Fruit fly (Drosophila melanogaster) whole organism, prepupa: ENCODE data around the gene PK2-R1.

Experiments
- Blimp-1 ChIP-seq: fragments of 200-800 bp; sonication (Bioruptor generic); optimal IDR thresholded peaks from 3 replicates; lab custom pipeline; 2017; ENCODE audit warnings: missing biosample characterization, missing genetic modification characterization, mild to moderate bottlenecking, moderate library complexity, missing genetic modification reagents
- CG10631 ChIP-seq: fragments of 200-800 bp; sonication (Bioruptor generic); optimal IDR thresholded peaks from 2 replicates; lab custom pipeline; 2016; ENCODE audit warnings: missing biosample characterization, missing genetic modification characterization
- CG10669 ChIP-seq: fragments of 200-800 bp; sonication (Bioruptor generic); optimal IDR thresholded peaks from 3 replicates; lab custom pipeline; 2018; ENCODE audit warnings: missing biosample characterization, mild to moderate bottlenecking, missing genetic modification characterization, moderate library complexity
- CG11294 ChIP-seq: fragments of 200-800 bp; sonication (Bioruptor generic); IDR thresholded peaks from 2 replicates; pipeline ENCODE4 v1.3.6; 2022; ENCODE audit warnings: missing biosample characterization, missing genetic modification characterization
- CG11902 ChIP-seq: fragments of 200-800 bp; sonication (Bioruptor generic); optimal IDR thresholded peaks from 3 replicates; lab custom pipeline; 2016; ENCODE audit warnings: missing biosample characterization, missing genetic modification characterization
- CG15336 ChIP-seq: fragments of 200-800 bp; sonication (Bioruptor generic); IDR thresholded peaks from 2 replicates; pipeline ENCODE4 v1.3.6; 2022; ENCODE audit warnings: missing biosample characterization, missing genetic modification characterization
- CG1621 ChIP-seq: fragments of 200-800 bp; sonication (Bioruptor generic); optimal IDR thresholded peaks from 3 replicates; lab custom pipeline; 2018; ENCODE audit warnings: missing biosample characterization, mild to moderate bottlenecking, missing genetic modification characterization
- CG31627 ChIP-seq: fragments of 200-800 bp; sonication (Bioruptor generic); optimal IDR thresholded peaks from 3 replicates; lab custom pipeline; 2016; ENCODE audit warnings: missing biosample characterization, missing genetic modification characterization
- CG32006 ChIP-seq: fragments of 200-800 bp; sonication (Bioruptor generic); optimal IDR thresholded peaks from 3 replicates; lab custom pipeline; 2017; ENCODE audit warnings: missing biosample characterization, mild to moderate bottlenecking, missing genetic modification characterization
- CG34406 ChIP-seq: fragments of 200-800 bp; sonication (Bioruptor generic); optimal IDR thresholded peaks from 3 replicates; lab custom pipeline; 2016; ENCODE audit warnings: missing biosample characterization, missing genetic modification characterization
- CG3919 ChIP-seq: fragments of 200-800 bp; sonication (Bioruptor generic); optimal IDR thresholded peaks from 3 replicates; lab custom pipeline; 2016; ENCODE audit warnings: missing biosample characterization, missing genetic modification characterization
- CG6163 ChIP-seq: fragments of 200-800 bp; sonication (Bioruptor generic); IDR thresholded peaks from 3 replicates; pipeline ENCODE4 v1.3.6; 2022; ENCODE audit warnings: missing biosample characterization, missing genetic modification characterization
- CG6276 ChIP-seq: fragments of 200-800 bp; sonication (Bioruptor generic); optimal IDR thresholded peaks from 2 replicates; lab custom pipeline; 2017; ENCODE audit warnings: missing biosample characterization, mild to moderate bottlenecking, missing genetic modification characterization
- CG6792 ChIP-seq: fragments of 200-800 bp; sonication (Bioruptor generic); optimal IDR thresholded peaks from 3 replicates; lab custom pipeline; 2016; ENCODE audit warnings: missing biosample characterization, missing genetic modification characterization
- CG6808 ChIP-seq: fragments of 200-800 bp; sonication (Bioruptor generic); optimal IDR thresholded peaks from 3 replicates; lab custom pipeline; 2017; ENCODE audit warnings: missing biosample characterization, missing genetic modification characterization, mild to moderate bottlenecking, moderate library complexity, missing genetic modification reagents
- CG6854 ChIP-seq: fragments of 200-800 bp; sonication (Bioruptor generic); optimal IDR thresholded peaks from 2 replicates; lab custom pipeline; 2017; ENCODE audit warnings: missing biosample characterization, mild to moderate bottlenecking, missing genetic modification characterization
- CG8119 ChIP-seq: fragments of 200-800 bp; sonication (Bioruptor generic); IDR thresholded peaks from 3 replicates; pipeline ENCODE4 v1.3.6; 2022; ENCODE audit warnings: missing biosample characterization, missing genetic modification characterization
- CG9139 ChIP-seq: fragments of 200-800 bp; sonication (Bioruptor generic); optimal IDR thresholded peaks from 3 replicates; lab custom pipeline; 2017; ENCODE audit warnings: missing biosample characterization, mild to moderate bottlenecking, missing genetic modification characterization
- Eip75B ChIP-seq: fragments of 200-800 bp; sonication (Bioruptor generic); optimal IDR thresholded peaks from 3 replicates; lab custom pipeline; 2016; ENCODE audit warnings: missing biosample characterization, missing genetic modification characterization
- Eip78C ChIP-seq: fragments of 200-800 bp; sonication (Bioruptor generic); peaks from one replicate; lab custom pipeline; 2016; ENCODE audit warnings: missing biosample characterization, missing genetic modification characterization
- Eip93F ChIP-seq: fragments of 200-800 bp; sonication (Bioruptor generic); optimal IDR thresholded peaks from 2 replicates; lab custom pipeline; 2016; ENCODE audit warnings: missing biosample characterization, mild to moderate bottlenecking, missing genetic modification characterization
- Ets21C ChIP-seq: fragments of 200-800 bp; sonication (Bioruptor generic); optimal IDR thresholded peaks from 3 replicates; lab custom pipeline; 2016; ENCODE audit warnings: missing biosample characterization, missing genetic modification characterization
- Hr38 ChIP-seq: sonication (Bioruptor generic); optimal IDR thresholded peaks from 2 replicates; lab custom pipeline; 2016; ENCODE audit warnings: missing biosample characterization, missing genetic modification characterization
- Hr39 ChIP-seq: fragments of 200-800 bp; sonication (Bioruptor generic); optimal IDR thresholded peaks from 2 replicates; lab custom pipeline; 2016; ENCODE audit warnings: missing biosample characterization, missing genetic modification characterization
- Lpt ChIP-seq: fragments of 200-800 bp; sonication (Bioruptor generic); optimal IDR thresholded peaks from 3 replicates; lab custom pipeline; 2016; ENCODE audit warnings: missing biosample characterization, missing genetic modification characterization
- Met ChIP-seq: fragments of 200-800 bp; sonication (Bioruptor generic); optimal IDR thresholded peaks from 3 replicates; lab custom pipeline; 2016; ENCODE audit warnings: missing biosample characterization, missing genetic modification characterization
- Sox102F ChIP-seq: fragments of 200-800 bp; sonication (Bioruptor generic); optimal IDR thresholded peaks from 2 replicates; lab custom pipeline; 2016; ENCODE audit warnings: missing biosample characterization, mild to moderate bottlenecking, missing genetic modification characterization
- achi ChIP-seq: fragments of 200-800 bp; sonication (Bioruptor generic); optimal IDR thresholded peaks from 3 replicates; lab custom pipeline; 2016; ENCODE audit warnings: missing biosample characterization, missing genetic modification characterization
- dac ChIP-seq: fragments of 200-800 bp; sonication (Bioruptor generic); optimal IDR thresholded peaks from 2 replicates; lab custom pipeline; 2017; ENCODE audit warnings: missing biosample characterization, mild to moderate bottlenecking, missing genetic modification characterization
- dsx ChIP-seq: fragments of 200-800 bp; optimal IDR thresholded peaks from 3 replicates; lab custom pipeline; 2019; ENCODE audit warnings: missing biosample characterization, mild to moderate bottlenecking, missing genetic modification characterization, moderate library complexity; ENCODE audit not compliant: poor library complexity, severe bottlenecking
- eg ChIP-seq: fragments of 200-800 bp; sonication (Bioruptor generic); IDR thresholded peaks from 3 replicates; pipeline ENCODE4 v1.3.6; 2022; ENCODE audit warnings: missing biosample characterization, missing genetic modification characterization
- esn ChIP-seq: fragments of 200-800 bp; sonication (Bioruptor generic); optimal IDR thresholded peaks from 2 replicates; lab custom pipeline; 2016; ENCODE audit warnings: missing biosample characterization, mild to moderate bottlenecking, missing genetic modification characterization, moderate library complexity
- fd59A ChIP-seq: fragments of 200-800 bp; sonication (Bioruptor generic); optimal IDR thresholded peaks from 2 replicates; lab custom pipeline; 2017; ENCODE audit warnings: missing biosample characterization, mild to moderate bottlenecking, missing genetic modification characterization, missing genetic modification reagents
- fd85E ChIP-seq: fragments of 200-800 bp; sonication (Bioruptor generic); optimal IDR thresholded peaks from 3 replicates; lab custom pipeline; 2016; ENCODE audit warnings: missing biosample characterization, missing genetic modification characterization
- lz ChIP-seq: fragments of 200-800 bp; sonication (Bioruptor generic); optimal IDR thresholded peaks from 3 replicates; lab custom pipeline; 2016; ENCODE audit warnings: missing biosample characterization, missing genetic modification characterization
- net ChIP-seq: fragments of 200-800 bp; sonication (Bioruptor generic); optimal IDR thresholded peaks from 3 replicates; lab custom pipeline; 2016; ENCODE audit warnings: missing biosample characterization, missing genetic modification characterization
- pdm3 ChIP-seq: fragments of 200-800 bp; sonication (Bioruptor generic); optimal IDR thresholded peaks from 3 replicates; lab custom pipeline; 2016; ENCODE audit warnings: missing biosample characterization, missing genetic modification characterization
- salr ChIP-seq, 2 experiments: fragments of 200-800 bp; sonication (Bioruptor generic); optimal IDR thresholded peaks; 3 replicates each; lab custom pipeline; 2016 to 2018; ENCODE audit warnings: missing biosample characterization in 2 of 2, missing genetic modification characterization in 2 of 2, mild to moderate bottlenecking in 1 of 2
- ss ChIP-seq, 2 experiments: fragments of 200-800 bp; sonication (Bioruptor generic); optimal IDR thresholded peaks; 2 replicates in 1 of 2; 3 replicates in 1 of 2; lab custom pipeline; 2017 to 2018; ENCODE audit warnings: mild to moderate bottlenecking in 2 of 2, missing biosample characterization in 2 of 2, missing genetic modification characterization in 2 of 2, moderate library complexity in 1 of 2
- svp ChIP-seq: fragments of 200-800 bp; sonication (Bioruptor generic); peaks from one replicate; lab custom pipeline; 2016; ENCODE audit warnings: missing biosample characterization, missing genetic modification characterization
- topi ChIP-seq: fragments of 200-800 bp; sonication (Bioruptor generic); optimal IDR thresholded peaks from 3 replicates; lab custom pipeline; 2016; ENCODE audit warnings: missing biosample characterization, missing genetic modification characterization
- vri ChIP-seq: fragments of 200-800 bp; sonication (Bioruptor generic); optimal IDR thresholded peaks from 3 replicates; lab custom pipeline; 2016; ENCODE audit warnings: missing biosample characterization, mild to moderate bottlenecking, missing genetic modification characterization

Gene PK2-R1

DNA sequence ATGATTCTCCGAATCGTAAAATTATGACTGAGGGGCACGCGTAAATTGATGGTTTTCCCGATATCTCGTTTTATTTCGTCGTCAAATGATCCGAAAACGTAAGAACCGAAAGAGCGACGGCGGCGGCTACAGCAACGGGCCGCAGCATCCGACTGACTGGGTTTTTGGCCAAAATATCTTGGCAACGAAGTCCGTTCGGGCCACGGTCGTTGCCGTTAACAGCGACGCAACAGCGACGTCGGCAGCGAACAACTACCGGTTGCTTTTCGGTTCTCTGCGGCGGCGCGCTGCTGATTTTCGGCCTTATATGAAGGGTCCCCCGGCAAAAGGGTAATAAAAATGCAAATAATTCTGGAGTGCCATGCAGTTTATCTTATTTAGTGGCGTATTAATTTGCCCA lies 4.1 kb upstream of the PK2-R1 start, which contains the start of gene PK2-R2:
Gene PK2-R2, minus strand, starts transcription at position 160 of the 400 bp plus-strand sequence.
- TF ChIP-seq lz (no peak), CG31627 (GFP tag; lab: Kevin White, UChicago) (no peak), CG6163 (no peak), Eip75B (no peak), fd85E (GFP tag; lab: Kevin White, UChicago) (no peak), Met (GFP tag; lab: Kevin White, UChicago) (no peak), Blimp-1 (no peak), svp (GFP tag; lab: Kevin White, UChicago) (no peak), CG1621 (tag; lab: Kevin White, UChicago) (no peak), vri (GFP tag; lab: Kevin White, UChicago) (no peak), CG10631 (no peak), Hr39 (GFP tag; lab: Kevin White, UChicago) (no peak), dsx (GFP tag; lab: Kevin White, UChicago) (no peak), Lpt (GFP tag; lab: Kevin White, UChicago) (no peak), CG34406 (GFP tag; lab: Kevin White, UChicago) (no peak), topi (GFP tag; lab: Kevin White, UChicago) (no peak), CG11294 (no peak)

DNA sequence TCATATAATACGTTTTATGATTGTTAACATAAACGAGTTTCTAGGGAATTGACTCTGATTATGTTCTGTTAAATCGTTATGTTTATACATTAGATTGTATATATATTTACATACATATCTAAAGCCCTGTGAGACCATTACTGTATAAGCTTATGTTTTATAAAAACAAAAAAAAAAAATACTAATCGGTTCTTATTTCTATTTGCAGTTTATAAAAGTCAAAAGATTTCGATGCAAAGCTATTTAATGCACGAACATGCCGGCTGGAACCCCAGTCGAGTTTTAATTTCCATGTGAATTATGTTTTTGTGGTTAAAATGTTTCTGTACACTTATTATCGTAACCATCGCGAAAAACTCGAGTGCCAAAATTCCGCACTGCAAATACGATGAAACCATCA lies 15.2 kb downstream of the PK2-R1 start, which contains the start of gene mthl12:
Gene mthl12, plus strand, starts transcription at position 301 of the 400 bp plus-strand sequence.
- no peak for TF ChIP-seq CG11294
- TF ChIP-seq ss (GFP tag; optimal IDR thresholded peaks at IDR 0.05; lab: Kevin White, UChicago), result no peak
- TF ChIP-seq CG15336 (GFP tag; lab: Robert Waterston, UW), result no peak
- no peak for TF ChIP-seq Sox102F (GFP tag; lab: Kevin White, UChicago)
- TF ChIP-seq esn (GFP tag; lab: Kevin White, UChicago), result no peak
- TF ChIP-seq fd59A, result no peak
- no peak for TF ChIP-seq CG10669 (GFP tag; lab: Kevin White, UChicago)
- TF ChIP-seq Hr38 (GFP tag; lab: Kevin White, UChicago), result no peak
- TF ChIP-seq achi (GFP tag; lab: Kevin White, UChicago), result no peak
- TF ChIP-seq CG6792 (GFP tag; lab: Kevin White, UChicago), result no peak
- TF ChIP-seq CG6854 (GFP tag; lab: Kevin White, UChicago), result no peak
- no peak for TF ChIP-seq pdm3 (GFP tag; lab: Kevin White, UChicago)
- no peak for TF ChIP-seq Eip93F (GFP tag; lab: Kevin White, UChicago)

DNA sequence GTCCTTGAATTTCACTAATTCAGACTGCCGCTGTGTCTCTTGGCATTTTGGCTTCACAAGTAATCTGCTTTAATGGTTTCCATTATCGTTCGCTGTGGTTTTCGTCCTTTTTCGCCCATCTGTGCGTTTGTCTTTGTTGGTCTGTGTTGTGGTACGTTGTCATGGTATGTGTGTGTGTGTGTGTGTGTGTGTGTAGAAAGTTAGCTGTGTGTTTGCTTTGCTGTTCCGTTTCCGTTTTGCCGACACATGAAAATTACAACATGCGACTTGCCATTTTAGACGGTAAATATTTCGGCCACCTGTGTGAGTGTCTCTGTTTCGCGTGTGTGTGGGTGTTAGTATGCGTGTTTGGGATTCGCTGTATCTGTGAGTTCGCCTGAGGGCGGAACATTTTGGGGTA lies 18.8 kb downstream of the PK2-R1 start:
- TF ChIP-seq svp (GFP tag; lab: Kevin White, UChicago) (no peak), CG1621 (tag; lab: Kevin White, UChicago) (no peak), achi (GFP tag; lab: Kevin White, UChicago) (no peak), Eip75B (no peak), CG9139 (GFP tag; lab: Kevin White, UChicago) (no peak), pdm3 (GFP tag; lab: Kevin White, UChicago) (no peak), dac (GFP tag; lab: Kevin White, UChicago) (no peak), vri (GFP tag; lab: Kevin White, UChicago) (no peak), dsx (GFP tag; lab: Kevin White, UChicago) (no peak), Eip78C (GFP tag; lab: Kevin White, UChicago) (no peak), eg (GFP tag; lab: Robert Waterston, UW) (no peak), CG6854 (GFP tag; lab: Kevin White, UChicago) (no peak), net (no peak), lz (no peak), CG8119 (GFP tag; lab: Robert Waterston, UW) (no peak), CG6808 (GFP tag; lab: Kevin White, UChicago) (no peak)
- TF ChIP-seq, all 60 proteins: peak for 0

DNA sequence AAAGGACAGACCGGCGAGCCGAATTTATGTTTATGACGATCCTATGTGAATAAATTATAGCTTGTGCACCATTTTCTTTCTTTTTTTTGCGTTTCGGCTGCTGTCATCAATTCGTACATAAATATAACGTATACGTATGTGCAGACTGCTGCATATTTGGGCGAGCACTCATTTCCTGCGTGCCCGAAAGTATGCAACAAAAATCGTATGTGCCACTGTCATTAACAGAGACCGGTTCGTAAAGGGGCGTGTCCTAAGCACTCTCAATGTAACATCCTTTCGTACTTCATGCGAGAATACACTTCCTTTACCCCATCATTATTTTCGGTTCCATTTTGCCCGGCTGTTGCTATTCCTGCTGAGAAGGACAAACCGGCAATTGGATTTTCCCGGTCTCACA lies 22.0 kb downstream of the PK2-R1 start:
- TF ChIP-seq CG11902 (GFP tag; lab: Kevin White, UChicago) (no peak), vri (GFP tag; lab: Kevin White, UChicago) (no peak), eg (GFP tag; lab: Robert Waterston, UW) (no peak), dsx (GFP tag; lab: Kevin White, UChicago) (no peak), CG3919 (GFP tag; lab: Kevin White, UChicago) (peak; percentile 51), ss (GFP tag; optimal IDR thresholded peaks at IDR 0.05; lab: Kevin White, UChicago) (no peak), CG9139 (GFP tag; lab: Kevin White, UChicago) (no peak), Eip78C (GFP tag; lab: Kevin White, UChicago) (peak; percentile 49), CG6792 (GFP tag; lab: Kevin White, UChicago) (no peak), Met (GFP tag; lab: Kevin White, UChicago) (peak; percentile 23), CG15336 (GFP tag; lab: Robert Waterston, UW) (no peak), CG32006 (no peak), pdm3 (GFP tag; lab: Kevin White, UChicago) (no peak), CG6163 (0 out of 3 replicates have a peak, but pooled peaks have one; percentile 37), Eip93F (GFP tag; lab: Kevin White, UChicago) (no peak), dac (GFP tag; lab: Kevin White, UChicago) (no peak), CG6276 (no peak), fd59A (no peak), Eip75B (no peak), net (peak; percentile 18), Sox102F (GFP tag; lab: Kevin White, UChicago) (peak; percentile 22), Ets21C (GFP tag; lab: Kevin White, UChicago) (no peak), salr (GFP tag; optimal IDR thresholded peaks at IDR 0.05; lab: Kevin White, UChicago) (no peak), CG1621 (tag; lab: Kevin White, UChicago) (peak; percentile 24)
